Worm (Caenorhabditis elegans): ENCODE results near the gene algn-1.

- no peak for TF ChIP-seq ceh-44 (GFP tag; IDR thresholded peaks at IDR 0.05)
- TF ChIP-seq dve-1 (tag; optimal IDR thresholded peaks at IDR 0.05; ENCODE audit: insufficient read depth): no peak
- TF ChIP-seq ceh-28 (tag; optimal IDR thresholded peaks at IDR 0.05): no peak
- no peak for TF ChIP-seq lin-38 (GFP tag; IDR thresholded peaks at IDR 0.05)
Measured at ce11 chrIII:6488916-6489315, 29.0 kb downstream of the algn-1 start.
